Worm (Caenorhabditis elegans) whole organism, late embryonic: ENCODE data around the gene atgp-2.

ENCODE experiments used
- F13H6.1 ChIP-seq: sonication (generic microtip); optimal IDR thresholded peaks from 2 replicates; lab custom pipeline; 2016; ENCODE audit warnings: missing genetic modification characterization, missing compliant biosample characterization
- K02D7.2 ChIP-seq: sonication (generic microtip); optimal IDR thresholded peaks from 2 replicates; lab custom pipeline; 2017; ENCODE audit warnings: mild to moderate bottlenecking, missing genetic modification characterization, missing compliant biosample characterization
- T23F11.4 ChIP-seq: fragments of 200-800 bp; sonication (Bioruptor generic); optimal IDR thresholded peaks from 2 replicates; lab custom pipeline; 2018; ENCODE audit warnings: mild to moderate bottlenecking, missing genetic modification characterization, missing compliant biosample characterization
- ama-1 ChIP-seq: fragments of 150-350 bp; optimal IDR thresholded peaks from 2 replicates; lab custom pipeline; 2014
- ceh-14 ChIP-seq: sonication (generic microtip); optimal IDR thresholded peaks from 2 replicates; lab custom pipeline; 2016; ENCODE audit warnings: missing genotype, missing genetic modification characterization, missing compliant biosample characterization
- ceh-18 ChIP-seq: sonication (generic microtip); optimal IDR thresholded peaks from 2 replicates; lab custom pipeline; 2016; ENCODE audit warnings: missing genetic modification characterization, missing compliant biosample characterization
- ceh-2 ChIP-seq: sonication (generic microtip); optimal IDR thresholded peaks from 2 replicates; lab custom pipeline; 2016; ENCODE audit warnings: missing genotype, missing genetic modification characterization, missing compliant biosample characterization
- ceh-34 ChIP-seq: sonication (generic microtip); optimal IDR thresholded peaks from 2 replicates; lab custom pipeline; 2016; ENCODE audit warnings: mild to moderate bottlenecking, missing genetic modification characterization, missing compliant biosample characterization
- ceh-45 ChIP-seq: fragments of 200-800 bp; sonication (Bioruptor generic); IDR thresholded peaks from 2 replicates; pipeline ENCODE4 v1.3.6; 2022; ENCODE audit warnings: missing genetic modification reagents, missing genetic modification characterization, missing compliant biosample characterization
- dmd-4 ChIP-seq: sonication (generic microtip); optimal IDR thresholded peaks from 2 replicates; lab custom pipeline; 2016; ENCODE audit warnings: borderline replicate concordance, missing genetic modification characterization, missing compliant biosample characterization
- dve-1 ChIP-seq: sonication (generic microtip); optimal IDR thresholded peaks from 2 replicates; lab custom pipeline; 2017; ENCODE audit warnings: antibody characterized with exemption, mild to moderate bottlenecking, missing genetic modification characterization, missing compliant biosample characterization
- elt-4 ChIP-seq: sonication (generic microtip); optimal IDR thresholded peaks from 2 replicates; lab custom pipeline; 2016; ENCODE audit warnings: missing genetic modification characterization, missing compliant biosample characterization
- fkh-10 ChIP-seq: fragments of 150-350 bp; optimal IDR thresholded peaks from 2 replicates; lab custom pipeline; 2014; ENCODE audit warnings: missing biosample characterization, missing genetic modification reagents, missing genetic modification characterization
- fkh-6 ChIP-seq: sonication (generic microtip); optimal IDR thresholded peaks from 2 replicates; lab custom pipeline; 2016; ENCODE audit warnings: missing genetic modification characterization, missing compliant biosample characterization
- gmeb-2 ChIP-seq: sonication (generic microtip); optimal IDR thresholded peaks from 2 replicates; lab custom pipeline; 2016; ENCODE audit warnings: missing genetic modification characterization, inconsistent platforms, missing compliant biosample characterization
- lim-6 ChIP-seq: sonication (generic microtip); optimal IDR thresholded peaks from 2 replicates; lab custom pipeline; 2016; ENCODE audit warnings: missing genetic modification characterization, missing compliant biosample characterization
- madf-2 ChIP-seq: sonication (generic microtip); optimal IDR thresholded peaks from 2 replicates; lab custom pipeline; 2017; ENCODE audit warnings: missing genetic modification characterization, missing compliant biosample characterization
- mec-3 ChIP-seq: sonication (generic microtip); optimal IDR thresholded peaks from 2 replicates; lab custom pipeline; 2016; ENCODE audit warnings: borderline replicate concordance, missing genetic modification characterization, missing compliant biosample characterization
- nfya-1 ChIP-seq: sonication (generic microtip); optimal IDR thresholded peaks from 2 replicates; lab custom pipeline; 2017; ENCODE audit warnings: missing genetic modification characterization, mild to moderate bottlenecking, missing compliant biosample characterization, antibody characterized with exemption, moderate library complexity
- nhr-11 ChIP-seq: fragments of 150-350 bp; optimal IDR thresholded peaks from 2 replicates; lab custom pipeline; 2014; ENCODE audit warnings: missing biosample characterization, missing genetic modification characterization
- npax-4 ChIP-seq: sonication (generic microtip); optimal IDR thresholded peaks from 2 replicates; lab custom pipeline; 2016; ENCODE audit warnings: missing genetic modification characterization, missing compliant biosample characterization
- pag-3 ChIP-seq: sonication (generic microtip); optimal IDR thresholded peaks from 2 replicates; lab custom pipeline; 2016; ENCODE audit warnings: missing compliant biosample characterization, missing genetic modification characterization, borderline replicate concordance
- pat-9 ChIP-seq: fragments of 200-800 bp; sonication (Bioruptor generic); optimal IDR thresholded peaks from 2 replicates; lab custom pipeline; 2018; ENCODE audit warnings: mild to moderate bottlenecking, missing genetic modification characterization, moderate library complexity, missing compliant biosample characterization
- pax-1 ChIP-seq: fragments of 150-350 bp; optimal IDR thresholded peaks from 2 replicates; lab custom pipeline; 2014; ENCODE audit warnings: missing biosample characterization, missing genetic modification characterization
- pha-2 ChIP-seq: sonication (generic microtip); optimal IDR thresholded peaks from 2 replicates; lab custom pipeline; 2017; ENCODE audit warnings: mild to moderate bottlenecking, missing genetic modification characterization, missing compliant biosample characterization
- pha-4 ChIP-seq: fragments of 150-350 bp; optimal IDR thresholded peaks from 2 replicates; lab custom pipeline; 2018; ENCODE audit warnings: missing biosample characterization, missing genetic modification reagents, missing genetic modification characterization
- pqm-1 ChIP-seq: sonication (generic microtip); optimal IDR thresholded peaks from 2 replicates; lab custom pipeline; 2016; ENCODE audit warnings: missing genetic modification characterization, missing compliant biosample characterization
- ref-2 ChIP-seq: sonication (generic microtip); optimal IDR thresholded peaks from 2 replicates; lab custom pipeline; 2016; ENCODE audit warnings: missing genetic modification characterization, missing compliant biosample characterization
- sox-2 ChIP-seq: fragments of 200-800 bp; sonication (Bioruptor generic); IDR thresholded peaks from 2 replicates; pipeline ENCODE4 v1.3.6; 2022; ENCODE audit warnings: missing genetic modification reagents, missing genetic modification characterization, missing compliant biosample characterization
- tbx-2 ChIP-seq: sonication (generic microtip); optimal IDR thresholded peaks from 2 replicates; lab custom pipeline; 2016; ENCODE audit warnings: missing genetic modification characterization, missing compliant biosample characterization
- tbx-7 ChIP-seq: sonication (generic microtip); optimal IDR thresholded peaks from 2 replicates; lab custom pipeline; 2016; ENCODE audit warnings: missing genotype, missing genetic modification characterization, missing compliant biosample characterization
- ttx-3 ChIP-seq: sonication (generic microtip); optimal IDR thresholded peaks from 2 replicates; lab custom pipeline; 2016; ENCODE audit warnings: missing genetic modification reagents, missing genetic modification characterization, missing compliant biosample characterization
- unc-3 ChIP-seq, 2 experiments: fragments of 200-800 bp in 1 of 2; sonication (Bioruptor generic) in 1 of 2; sonication (generic microtip) in 1 of 2; conservative IDR thresholded peaks in 1 of 2; optimal IDR thresholded peaks in 1 of 2; 2 replicates each; pipeline versions ENCODE4 v1.3.6 to Lab custom; 2016 to 2022; ENCODE audit warnings: missing compliant biosample characterization in 2 of 2, missing genetic modification characterization in 2 of 2, missing genetic modification reagents in 1 of 2
- unc-55 ChIP-seq: sonication (generic microtip); optimal IDR thresholded peaks from 2 replicates; lab custom pipeline; 2017; ENCODE audit warnings: missing biosample characterization, missing genetic modification reagents, missing genetic modification characterization
- unc-86 ChIP-seq: sonication (generic microtip); optimal IDR thresholded peaks from 2 replicates; lab custom pipeline; 2016; ENCODE audit warnings: missing genetic modification characterization, missing compliant biosample characterization
- zip-5 ChIP-seq: sonication (generic microtip); optimal IDR thresholded peaks from 2 replicates; lab custom pipeline; 2016; ENCODE audit warnings: missing genetic modification characterization, missing compliant biosample characterization
- ztf-16 ChIP-seq: sonication (generic microtip); optimal IDR thresholded peaks from 2 replicates; lab custom pipeline; 2017; ENCODE audit warnings: missing genetic modification characterization, missing compliant biosample characterization

Gene atgp-2

ce11 chrII:14635179-14635578, 8.7 kb downstream of the atgp-2 start (continued):
- TF ChIP-seq ceh-2 (tag; lab: Kevin White, UChicago) (no peak), elt-4 (tag; lab: Kevin White, UChicago) (no peak), madf-2 (tag; lab: Kevin White, UChicago) (peak; percentile 39), unc-55 (GFP tag; lab: Kevin White, UChicago) (no peak), sox-2 (GFP tag; lab: Robert Waterston, UW) (peak; percentile 65), gmeb-2 (peak; percentile 52), nfya-1 (tag; lab: Kevin White, UChicago) (no peak), ceh-45 (GFP tag; lab: Robert Waterston, UW) (peak; percentile 62; the same call in 1 of the 2 replicates), T23F11.4 (peak; percentile 30), tbx-7 (tag; lab: Kevin White, UChicago) (no peak), dve-1 (tag; lab: Kevin White, UChicago) (peak; percentile 26), fkh-6 (peak; percentile 46), ceh-14 (tag; lab: Kevin White, UChicago) (peak; percentile 28), nhr-11 (tag; lab: Kevin White, UChicago) (no peak), K02D7.2 (tag; lab: Kevin White, UChicago) (peak; percentile 51), pha-2 (tag; lab: Kevin White, UChicago) (peak; percentile 52), ztf-16 (tag; lab: Kevin White, UChicago) (peak; percentile 57), pag-3 (tag; lab: Kevin White, UChicago) (no peak), ama-1 (no peak), mec-3 (no peak)

- TF ChIP-seq pqm-1 (tag; lab: Kevin White, UChicago): no peak
- TF ChIP-seq tbx-2: no peak
- no peak for TF ChIP-seq dve-1 (tag; lab: Kevin White, UChicago)
- TF ChIP-seq pax-1: no peak
- TF ChIP-seq gmeb-2: no peak
- TF ChIP-seq ceh-34 (tag; lab: Kevin White, UChicago): no peak
- no peak for TF ChIP-seq ref-2 (tag; lab: Kevin White, UChicago)
- no peak for TF ChIP-seq unc-3 (GFP tag; conservative IDR thresholded peaks at IDR 0.05; lab: Robert Waterston, UW)
- TF ChIP-seq unc-3 (tag; optimal IDR thresholded peaks at IDR 0.05; lab: Kevin White, UChicago): no peak
- no peak for TF ChIP-seq F13H6.1 (tag; lab: Kevin White, UChicago)
- no peak for TF ChIP-seq lim-6 (tag; lab: Kevin White, UChicago)
- no peak for TF ChIP-seq pha-4 (tag; lab: Kevin White, UChicago)
- no peak for TF ChIP-seq npax-4 (tag; lab: Kevin White, UChicago)
- no peak for TF ChIP-seq ttx-3 (tag; lab: Kevin White, UChicago)
- TF ChIP-seq ceh-18 (tag; lab: Kevin White, UChicago): no peak
- no peak for TF ChIP-seq fkh-6
- no peak for TF ChIP-seq fkh-10 (GFP tag; lab: Kevin White, UChicago)
Measured at ce11 chrII:14634042-14634441, 9.8 kb downstream of the atgp-2 start.

ce11 chrII:14632823-14633222, 11.1 kb downstream of the atgp-2 start, which contains the start of gene C38C6.3:
Gene C38C6.3, plus strand, starts transcription at chrII:14633123.
- no peak for TF ChIP-seq fkh-10 (GFP tag; lab: Kevin White, UChicago)
- TF ChIP-seq, all 69 proteins: peak for 0

ce11 chrII:14627330-14627729, 16.6 kb downstream of the atgp-2 start, which contains the start of gene tag-297:
Gene tag-297, plus strand, starts transcription at chrII:14627630.
- TF ChIP-seq zip-5 (tag; lab: Kevin White, UChicago) (no peak), elt-4 (tag; lab: Kevin White, UChicago) (no peak), ttx-3 (tag; lab: Kevin White, UChicago) (no peak)
- TF ChIP-seq, all 69 proteins: peak for 0

- TF ChIP-seq tbx-2 (no peak), F13H6.1 (tag; lab: Kevin White, UChicago) (no peak), pat-9 (tag; lab: Kevin White, UChicago) (no peak), unc-86 (tag; lab: Kevin White, UChicago) (no peak), dmd-4 (tag; lab: Kevin White, UChicago) (no peak), unc-55 (GFP tag; lab: Kevin White, UChicago) (no peak)
- TF ChIP-seq, all 69 proteins: peak for 0
Measured at ce11 chrII:14626883-14627282, 17.0 kb downstream of the atgp-2 start.
